Fruit fly (Drosophila melanogaster) S2 (cell line): ENCODE results near the gene regucalcin.

Experiments used
- CG8478 ChIP-seq: fragments of >200 bp; optimal IDR thresholded peaks from 2 replicates; lab custom pipeline; 2018
- CTCF ChIP-seq, 2 experiments: fragments of >200 bp; optimal IDR thresholded peaks; 2 replicates each; lab custom pipeline; 2018

DNA sequence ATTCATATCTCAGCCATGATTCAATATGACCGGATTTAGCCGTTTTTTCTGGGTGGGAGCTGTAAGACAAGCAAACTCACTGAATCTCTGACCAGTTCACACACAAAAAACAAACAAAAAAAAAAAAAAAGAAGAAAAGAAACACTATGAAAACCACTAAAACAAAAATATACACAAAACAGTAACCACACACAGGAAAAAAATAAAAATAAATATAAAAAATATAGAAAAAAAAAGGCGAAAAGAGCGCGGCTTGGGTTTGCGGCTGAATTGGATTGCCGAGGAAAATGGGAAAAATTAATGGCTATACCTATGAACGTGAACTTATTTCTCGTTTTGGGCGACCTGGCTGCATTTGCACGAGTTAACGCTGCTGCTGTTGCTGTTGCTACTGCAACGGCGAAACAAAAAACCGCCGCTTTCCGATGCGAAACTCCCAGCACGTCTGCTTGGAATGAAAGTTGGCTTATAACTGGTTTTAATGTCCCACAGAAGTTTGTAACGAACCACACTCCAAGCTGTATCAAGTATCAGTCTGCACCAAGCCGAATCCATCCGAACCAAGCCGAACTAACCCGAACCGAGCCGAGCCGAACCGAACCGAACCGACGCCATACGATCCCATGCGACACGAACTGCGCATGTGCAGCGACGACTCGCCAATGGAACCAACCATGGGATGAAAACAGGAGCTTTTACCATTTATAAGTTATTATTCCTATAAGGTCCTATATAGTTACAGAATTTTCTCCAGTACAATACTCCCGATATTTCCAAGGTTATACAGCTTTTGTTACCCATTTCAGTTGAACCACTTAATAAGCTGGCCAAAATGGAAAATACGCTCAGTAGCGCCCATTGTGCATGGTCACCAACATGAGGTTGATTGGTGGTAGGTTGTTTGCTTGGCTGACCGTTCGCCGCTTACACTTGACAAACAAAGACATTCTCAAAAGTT is 8.5 kb upstream of the regucalcin start, which contains the start of gene fw:
- TF ChIP-seq CG8478 (no peak), CTCF (optimal IDR thresholded peaks at IDR 0.05; lab: Kevin White, UChicago) (no peak)
